Fruit fly (Drosophila melanogaster): Measurements from ENCODE around the gene CG14613.

CG14613 gene

DNA sequence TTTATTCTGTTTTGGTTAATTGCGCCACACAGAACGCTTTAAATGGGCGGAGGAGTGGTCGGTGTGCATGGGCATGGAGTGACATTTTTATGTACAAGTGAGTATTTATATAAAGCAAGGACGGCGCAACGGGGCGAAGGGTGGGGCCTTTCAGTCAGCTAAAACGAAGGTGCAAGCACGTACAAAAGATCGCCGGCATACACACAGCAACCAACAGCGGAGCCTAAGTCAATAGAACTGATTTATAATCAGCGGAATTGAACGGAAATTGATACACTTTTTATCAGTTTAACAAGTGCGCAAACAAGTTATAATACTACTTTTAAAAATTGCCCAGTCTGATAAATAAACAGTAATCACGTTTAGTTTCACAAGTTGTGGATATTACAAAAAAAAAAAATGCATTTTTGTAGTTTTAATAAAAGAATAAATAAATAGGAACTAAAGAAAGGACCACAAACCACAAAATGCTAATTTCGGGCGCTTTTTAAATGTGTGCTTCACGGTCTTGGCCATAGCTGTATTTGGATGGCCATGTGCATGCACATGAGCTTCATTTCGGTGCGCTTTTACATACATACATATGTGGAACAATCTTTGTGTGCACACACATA, 7.5 kb upstream of the CG14613 start (continued):
- TF ChIP-seq CG4318 (GFP tag; optimal IDR thresholded peaks at IDR 0.05) = peak; percentile 11
- TF ChIP-seq eg (GFP tag; IDR thresholded peaks at IDR 0.05) = peak; percentile 50; the same call in 1 of the 3 replicates
- peak; percentile 66 for TF ChIP-seq Smox (GFP tag; optimal IDR thresholded peaks at IDR 0.05)
- peak; percentile 28 for TF ChIP-seq CG11762 (GFP tag; optimal IDR thresholded peaks at IDR 0.05; ENCODE audit: insufficient read depth)
- TF ChIP-seq net (GFP tag; optimal IDR thresholded peaks at IDR 0.05) = peak; percentile 59
- TF ChIP-seq fd85E (GFP tag; optimal IDR thresholded peaks at IDR 0.05) = no peak
- TF ChIP-seq CG10631 (GFP tag; optimal IDR thresholded peaks at IDR 0.05) = peak; percentile 42
- TF ChIP-seq CG8119 (GFP tag; IDR thresholded peaks at IDR 0.05) = peak; percentile 77
- TF ChIP-seq salr (GFP tag; optimal IDR thresholded peaks at IDR 0.05) = peak in 1 of 2 experiments; percentile 49
- peak; percentile 44 for TF ChIP-seq Blimp-1 (GFP tag; optimal IDR thresholded peaks at IDR 0.05)
- TF ChIP-seq CG6808 (GFP tag; optimal IDR thresholded peaks at IDR 0.05) = peak; percentile 22
- TF ChIP-seq CG8319 (GFP tag; optimal IDR thresholded peaks at IDR 0.05) = peak; percentile 42
- TF ChIP-seq Met (GFP tag; optimal IDR thresholded peaks at IDR 0.05) = peak; percentile 82
- peak; percentile 70 for TF ChIP-seq cyc (GFP tag; optimal IDR thresholded peaks at IDR 0.05)
- peak; percentile 3 for TF ChIP-seq CG1621 (tag; optimal IDR thresholded peaks at IDR 0.05)
- peak; percentile 70 for TF ChIP-seq Sox102F (GFP tag; optimal IDR thresholded peaks at IDR 0.05)
- TF ChIP-seq dsx (GFP tag; optimal IDR thresholded peaks at IDR 0.05; ENCODE audit: poor library complexity, severe bottlenecking) = peak; percentile 16
- TF ChIP-seq CG11294 (GFP tag; IDR thresholded peaks at IDR 0.05) = peak; percentile 45; the same call in 1 of the 2 replicates
- no peak for TF ChIP-seq CG16779 (tag; optimal IDR thresholded peaks at IDR 0.05)
- peak; percentile 82 for TF ChIP-seq topi (GFP tag; optimal IDR thresholded peaks at IDR 0.05)
- TF ChIP-seq Lpt (GFP tag; optimal IDR thresholded peaks at IDR 0.05) = peak; percentile 35
- TF ChIP-seq CG6163 (GFP tag; IDR thresholded peaks at IDR 0.05) = peak; percentile 29; the same call in 1 of the 3 replicates
- peak; percentile 65 for TF ChIP-seq Sox14 (GFP tag; optimal IDR thresholded peaks at IDR 0.05)
- no peak for TF ChIP-seq fkh (GFP tag; optimal IDR thresholded peaks at IDR 0.05)
- TF ChIP-seq Sox15 (GFP tag; optimal IDR thresholded peaks at IDR 0.05) = peak; percentile 35
- TF ChIP-seq fd59A (GFP tag; optimal IDR thresholded peaks at IDR 0.05) = no peak
- TF ChIP-seq CG6854 (GFP tag; optimal IDR thresholded peaks at IDR 0.05) = no peak
- TF ChIP-seq pdm3 (GFP tag; optimal IDR thresholded peaks at IDR 0.05) = peak; percentile 61
- TF ChIP-seq CG3032 (tag; optimal IDR thresholded peaks at IDR 0.05) = peak; percentile 35
- peak; percentile 1 for TF ChIP-seq dac (GFP tag; optimal IDR thresholded peaks at IDR 0.05)
- TF ChIP-seq esn (GFP tag; optimal IDR thresholded peaks at IDR 0.05) = peak; percentile 81
- TF ChIP-seq CG34406 (GFP tag; optimal IDR thresholded peaks at IDR 0.05) = peak; percentile 68
- no peak for TF ChIP-seq vri (GFP tag; optimal IDR thresholded peaks at IDR 0.05)
- TF ChIP-seq Eip75B (GFP tag; optimal IDR thresholded peaks at IDR 0.05) = peak; percentile 72
- TF ChIP-seq Hr39 (GFP tag; optimal IDR thresholded peaks at IDR 0.05) = peak; percentile 67
- peak; percentile 28 for TF ChIP-seq spab (GFP tag; optimal IDR thresholded peaks at IDR 0.05)
- peak; percentile 42 for TF ChIP-seq CG10669 (GFP tag; optimal IDR thresholded peaks at IDR 0.05)
- peak; percentile 43 for TF ChIP-seq Ets96B (tag; optimal IDR thresholded peaks at IDR 0.05)
- peak; percentile 78 for TF ChIP-seq lz (GFP tag; optimal IDR thresholded peaks at IDR 0.05)
- peak; percentile 72 for TF ChIP-seq CG15336 (GFP tag; IDR thresholded peaks at IDR 0.05)
